Fruit fly (Drosophila melanogaster) whole organism, embryonic: Measurements from ENCODE around the gene CG4896.

Source experiments
- Asciz ChIP-seq: fragments of 200-800 bp; sonication (Bioruptor generic); optimal IDR thresholded peaks from 2 replicates; lab custom pipeline; 2017; ENCODE audit warnings: missing biosample characterization, mild to moderate bottlenecking, missing genetic modification characterization, missing genetic modification reagents
- Awh ChIP-seq: fragments of 200-800 bp; sonication (Bioruptor generic); IDR thresholded peaks from 2 replicates; pipeline ENCODE4, ENCODE4 v1.3.6; 2022; ENCODE audit warnings: missing biosample characterization, missing genetic modification characterization
- BEAF-32 ChIP-seq: fragments of 200-800 bp; sonication (Bioruptor generic); optimal IDR thresholded peaks from 3 replicates; lab custom pipeline; 2017; ENCODE audit warnings: missing biosample characterization, missing genetic modification characterization, mild to moderate bottlenecking, moderate library complexity, missing genetic modification reagents
- Blimp-1 ChIP-seq: fragments of 200-800 bp; sonication (Bioruptor generic); optimal IDR thresholded peaks from 3 replicates; lab custom pipeline; 2018; ENCODE audit warnings: missing biosample characterization, missing genetic modification characterization, mild to moderate bottlenecking, moderate library complexity, missing genetic modification reagents
- C15 ChIP-seq: fragments of 200-800 bp; sonication (Bioruptor generic); IDR thresholded peaks from 3 replicates; pipeline ENCODE4 v1.3.6; 2022; ENCODE audit warnings: missing biosample characterization, missing genetic modification characterization
- CG10366 ChIP-seq: fragments of 200-800 bp; sonication (Bioruptor generic); IDR thresholded peaks from 2 replicates; pipeline ENCODE4 v1.3.6; 2022; ENCODE audit warnings: missing biosample characterization, missing genetic modification characterization
- CG10979 ChIP-seq: fragments of 200-800 bp; sonication (Bioruptor generic); optimal IDR thresholded peaks from 2 replicates; lab custom pipeline; 2018; ENCODE audit warnings: missing biosample characterization, mild to moderate bottlenecking, missing genetic modification characterization, moderate library complexity
- CG11560 ChIP-seq: fragments of 200-800 bp; sonication (Bioruptor generic); IDR thresholded peaks from 3 replicates; pipeline ENCODE4 v1.3.6; 2022; ENCODE audit warnings: missing biosample characterization, missing genetic modification characterization
- CG12236 ChIP-seq: fragments of 200-800 bp; sonication (Bioruptor generic); optimal IDR thresholded peaks from 2 replicates; lab custom pipeline; 2016; ENCODE audit warnings: missing biosample characterization, missing genetic modification characterization
- CG16779 ChIP-seq: fragments of 200-800 bp; sonication (Bioruptor generic); IDR thresholded peaks from 2 replicates; pipeline ENCODE4 v1.3.6; 2022; ENCODE audit warnings: missing biosample characterization, missing genetic modification characterization
- CG17612 ChIP-seq: fragments of 200-800 bp; sonication (Bioruptor generic); IDR thresholded peaks from 2 replicates; pipeline ENCODE4 v1.3.6; 2022; ENCODE audit warnings: missing biosample characterization, missing genetic modification characterization
- CG17912 ChIP-seq: fragments of 200-800 bp; sonication (Bioruptor generic); optimal IDR thresholded peaks from 2 replicates; lab custom pipeline; 2018; ENCODE audit warnings: missing biosample characterization, mild to moderate bottlenecking, missing genetic modification characterization
- CG1792 ChIP-seq: fragments of 200-800 bp; sonication (Bioruptor generic); optimal IDR thresholded peaks from 2 replicates; lab custom pipeline; 2016; ENCODE audit warnings: missing biosample characterization, missing genetic modification characterization
- CG18619 ChIP-seq: fragments of 200-800 bp; sonication (Bioruptor generic); optimal IDR thresholded peaks from 3 replicates; lab custom pipeline; 2017; ENCODE audit warnings: missing biosample characterization, mild to moderate bottlenecking, missing genetic modification characterization
- CG18764 ChIP-seq: fragments of 200-800 bp; sonication (Bioruptor generic); optimal IDR thresholded peaks from 3 replicates; lab custom pipeline; 2016; ENCODE audit warnings: missing biosample characterization, missing genetic modification characterization
- CG2116 ChIP-seq: fragments of 200-800 bp; sonication (Bioruptor generic); optimal IDR thresholded peaks from 3 replicates; lab custom pipeline; 2018; ENCODE audit warnings: missing biosample characterization, mild to moderate bottlenecking, missing genetic modification characterization
- CG2120 ChIP-seq: fragments of 200-800 bp; sonication (Bioruptor generic); optimal IDR thresholded peaks from 3 replicates; lab custom pipeline; 2016; ENCODE audit warnings: missing biosample characterization, missing genetic modification characterization
- CG2712 ChIP-seq: fragments of 200-800 bp; optimal IDR thresholded peaks from 3 replicates; lab custom pipeline; 2019; ENCODE audit warnings: missing biosample characterization, mild to moderate bottlenecking, missing genetic modification characterization, moderate library complexity
- CG2875 ChIP-seq: fragments of 200-800 bp; sonication (Bioruptor generic); optimal IDR thresholded peaks from 2 replicates; lab custom pipeline; 2017; ENCODE audit warnings: missing biosample characterization, mild to moderate bottlenecking, missing genetic modification characterization, missing genetic modification reagents
- CG30020 ChIP-seq: fragments of 200-800 bp; optimal IDR thresholded peaks from 2 replicates; lab custom pipeline; 2019; ENCODE audit warnings: missing biosample characterization, mild to moderate bottlenecking, missing genetic modification characterization, moderate library complexity
- CG32532 ChIP-seq: fragments of 200-800 bp; sonication (Bioruptor generic); IDR thresholded peaks from 2 replicates; pipeline ENCODE4 v1.3.6; 2022; ENCODE audit warnings: missing biosample characterization, missing genetic modification characterization
- CG3995 ChIP-seq: fragments of 200-800 bp; sonication (Bioruptor generic); optimal IDR thresholded peaks from 3 replicates; lab custom pipeline; 2016; ENCODE audit warnings: missing biosample characterization, missing genetic modification characterization
- CG4282 ChIP-seq: fragments of 200-800 bp; sonication (Bioruptor generic); optimal IDR thresholded peaks from 2 replicates; lab custom pipeline; 2016; ENCODE audit warnings: missing biosample characterization, missing genetic modification characterization
- CG4707 ChIP-seq: fragments of 200-800 bp; sonication (Bioruptor generic); optimal IDR thresholded peaks from 2 replicates; lab custom pipeline; 2018; ENCODE audit warnings: missing biosample characterization, mild to moderate bottlenecking, missing genetic modification characterization, moderate library complexity
- CG7928 ChIP-seq: fragments of 200-800 bp; sonication (Bioruptor generic); optimal IDR thresholded peaks from 2 replicates; lab custom pipeline; 2017; ENCODE audit warnings: missing biosample characterization, mild to moderate bottlenecking, missing genetic modification characterization
- CG8290 ChIP-seq, 3 experiments: fragments of 200-800 bp; sonication (Bioruptor generic); optimal IDR thresholded peaks; 2 replicates each; lab custom pipeline; 2016 to 2019; ENCODE audit warnings: missing biosample characterization in 3 of 3, missing genetic modification characterization in 3 of 3, mild to moderate bottlenecking in 2 of 3, moderate library complexity in 1 of 3
- CkIIα-i1 ChIP-seq: fragments of 200-800 bp; sonication (Bioruptor generic); IDR thresholded peaks from 2 replicates; pipeline ENCODE4 v1.3.6; 2022; ENCODE audit warnings: missing biosample characterization, missing genetic modification characterization
- Drgx ChIP-seq: fragments of 200-800 bp; sonication (Bioruptor generic); IDR thresholded peaks from 2 replicates; pipeline ENCODE4 v1.3.6; 2022; ENCODE audit warnings: missing biosample characterization, missing genetic modification characterization
- ato ChIP-seq: fragments of 200-800 bp; sonication (Bioruptor generic); IDR thresholded peaks from 2 replicates; pipeline ENCODE4 v1.3.6; 2022; ENCODE audit warnings: missing biosample characterization, missing genetic modification characterization; ENCODE audit not compliant: partially characterized antibody
- bcd ChIP-seq: fragments of 200-800 bp; sonication (Bioruptor generic); optimal IDR thresholded peaks from 2 replicates; lab custom pipeline; 2017; ENCODE audit warnings: missing biosample characterization, mild to moderate bottlenecking, missing genetic modification characterization
- crc ChIP-seq: fragments of 200-800 bp; sonication (Bioruptor generic); optimal IDR thresholded peaks from 2 replicates; lab custom pipeline; 2016; ENCODE audit warnings: missing biosample characterization, missing genetic modification characterization
- dimm ChIP-seq: fragments of 200-800 bp; sonication (Bioruptor generic); IDR thresholded peaks from 2 replicates; pipeline ENCODE4 v1.3.6; 2022; ENCODE audit warnings: missing biosample characterization, missing genetic modification characterization
- dm ChIP-seq: fragments of 200-800 bp; sonication (Bioruptor generic); optimal IDR thresholded peaks from 3 replicates; lab custom pipeline; 2016; ENCODE audit warnings: missing biosample characterization, missing genetic modification characterization
- dmrt11E ChIP-seq: fragments of 200-800 bp; sonication (Bioruptor generic); optimal IDR thresholded peaks from 3 replicates; lab custom pipeline; 2018; ENCODE audit warnings: missing biosample characterization, mild to moderate bottlenecking, missing genetic modification characterization, moderate library complexity
- dysf ChIP-seq: fragments of 200-800 bp; sonication (Bioruptor generic); IDR thresholded peaks from 3 replicates; pipeline ENCODE4 v1.3.6; 2022; ENCODE audit warnings: missing biosample characterization, missing genetic modification characterization
- eyg ChIP-seq: fragments of 200-800 bp; sonication (Bioruptor generic); optimal IDR thresholded peaks from 3 replicates; lab custom pipeline; 2016; ENCODE audit warnings: missing biosample characterization, missing genetic modification characterization
- gce ChIP-seq: fragments of 200-800 bp; sonication (Bioruptor generic); IDR thresholded peaks from 3 replicates; pipeline ENCODE4 v1.3.6; 2022; ENCODE audit warnings: missing biosample characterization, missing genetic modification characterization
- hb ChIP-seq: fragments of 200-800 bp; sonication (Bioruptor generic); IDR thresholded peaks from 3 replicates; pipeline ENCODE4 v1.3.6; 2022; ENCODE audit warnings: missing biosample characterization, missing genetic modification characterization; ENCODE audit not compliant: partially characterized antibody
- her ChIP-seq: fragments of 200-800 bp; sonication (Bioruptor generic); optimal IDR thresholded peaks from 2 replicates; lab custom pipeline; 2016; ENCODE audit warnings: missing biosample characterization, missing genetic modification characterization
- inv ChIP-seq: fragments of 200-800 bp; sonication (Bioruptor generic); IDR thresholded peaks from 2 replicates; pipeline ENCODE4 v1.3.6; 2022; ENCODE audit warnings: missing biosample characterization, missing genetic modification characterization; ENCODE audit not compliant: partially characterized antibody
- klu ChIP-seq: fragments of 200-800 bp; sonication (Bioruptor generic); IDR thresholded peaks from 2 replicates; pipeline ENCODE4 v1.3.6; 2022; ENCODE audit warnings: missing biosample characterization, missing genetic modification characterization
- lola ChIP-seq, 3 experiments: fragments of >200 bp in 2 of 3; fragments of 200-800 bp in 1 of 3; sonication (Bioruptor generic) in 1 of 3; optimal IDR thresholded peaks; 2 replicates each; lab custom pipeline; 2017 to 2019; ENCODE audit warnings: missing biosample characterization in 3 of 3, missing genetic modification characterization in 3 of 3, mild to moderate bottlenecking in 1 of 3, moderate library complexity in 1 of 3
- pita ChIP-seq: fragments of 200-800 bp; sonication (Bioruptor generic); optimal IDR thresholded peaks from 2 replicates; lab custom pipeline; 2017; ENCODE audit warnings: missing biosample characterization, mild to moderate bottlenecking, missing genetic modification characterization
- sc ChIP-seq, 3 experiments: fragments of >200 bp in 2 of 3; fragments of 200-800 bp in 1 of 3; sonication (Bioruptor generic) in 1 of 3; optimal IDR thresholded peaks; 2 replicates in 2 of 3; 3 replicates in 1 of 3; lab custom pipeline; 2017; ENCODE audit warnings: mild to moderate bottlenecking in 1 of 3, missing biosample characterization in 1 of 3, missing genetic modification characterization in 1 of 3, missing genetic modification reagents in 1 of 3
- sqz ChIP-seq: fragments of 200-800 bp; sonication (Bioruptor generic); optimal IDR thresholded peaks from 3 replicates; lab custom pipeline; 2018; ENCODE audit warnings: missing biosample characterization, mild to moderate bottlenecking, missing genetic modification characterization
- z ChIP-seq: fragments of 200-800 bp; sonication (Bioruptor generic); IDR thresholded peaks from 3 replicates; pipeline ENCODE4 v1.3.6; 2022; ENCODE audit warnings: missing biosample characterization, missing genetic modification characterization

The CG4896 gene

DNA sequence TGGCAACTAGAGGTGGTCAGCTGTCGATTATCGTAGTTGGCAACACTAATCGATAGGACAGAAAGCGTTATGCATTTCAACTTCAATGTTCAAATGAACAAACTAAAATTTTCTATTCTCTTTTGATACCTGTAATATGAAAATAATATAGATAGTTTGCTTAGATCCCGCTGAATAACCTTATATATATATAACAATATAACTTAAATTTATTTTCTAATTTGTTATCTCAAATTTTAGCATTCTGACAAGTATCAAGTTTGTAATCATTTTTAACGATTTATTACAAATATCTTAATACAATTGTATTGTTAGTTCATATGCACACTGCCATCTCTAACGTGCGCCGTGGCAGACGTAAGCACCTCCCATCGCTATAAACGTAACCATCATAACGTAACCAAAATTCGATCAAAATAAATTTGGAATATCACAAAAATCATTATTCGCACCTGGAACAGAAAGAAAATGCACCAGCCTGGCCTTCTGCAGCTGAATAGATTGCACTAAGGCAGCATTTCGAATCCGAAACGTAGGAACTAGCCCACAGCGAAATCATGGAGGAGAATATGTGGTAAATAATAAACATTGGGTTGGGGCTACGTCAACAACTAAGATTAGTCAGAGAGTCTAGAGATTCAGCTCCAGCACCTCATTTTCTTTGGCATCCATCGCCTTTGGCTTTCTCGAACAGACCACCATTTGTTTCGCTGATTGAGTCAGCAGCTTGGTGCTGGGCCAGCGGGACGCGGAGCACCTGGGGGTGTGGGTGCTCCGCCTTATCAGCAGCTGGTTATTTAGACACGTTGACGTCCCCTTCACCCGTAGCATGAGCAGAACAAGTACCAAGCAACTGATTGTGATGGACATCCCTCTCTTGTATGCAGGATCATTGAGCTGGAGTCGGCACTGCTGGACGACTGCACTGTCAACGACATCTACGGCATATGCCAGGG is 48.3 kb upstream of the CG4896 start, which contains the start of the genes Pino and TBC1D23 (continued):
- TF ChIP-seq her (GFP tag; lab: Kevin White, UChicago) (no peak), CG16779 (GFP tag; lab: Robert Waterston, UW) (no peak), CG17912 (no peak), CG17612 (GFP tag; lab: Robert Waterston, UW) (no peak), eyg (GFP tag; lab: Kevin White, UChicago) (no peak), bcd (peak; percentile 72), inv (GFP tag; lab: Robert Waterston, UW) (peak; percentile 53), CG12236 (GFP tag; lab: Kevin White, UChicago) (no peak), crc (GFP tag; lab: Kevin White, UChicago) (no peak), CG2712 (peak; percentile 82), BEAF-32 (GFP tag; lab: Kevin White, UChicago) (peak; percentile 82), gce (GFP tag; lab: Robert Waterston, UW) (no peak), CG18764 (GFP tag; lab: Kevin White, UChicago) (peak; percentile 52), CG8290 (GFP tag; optimal IDR thresholded peaks at IDR 0.05; lab: Kevin White, UChicago) (no peak), CG8290 (tag; optimal IDR thresholded peaks at IDR 0.05; lab: Kevin White, UChicago) (peak in 1 of 2 experiments; percentile 58), CG2875 (peak; percentile 15), CG10366 (GFP tag; lab: Robert Waterston, UW) (peak; percentile 79), CG2120 (peak; percentile 80), CG4707 (GFP tag; lab: Kevin White, UChicago) (no peak), dysf (GFP tag; lab: Robert Waterston, UW) (peak; percentile 79), CG4282 (GFP tag; lab: Kevin White, UChicago) (no peak), CG30020 (tag; lab: Kevin White, UChicago) (peak; percentile 72), CG3995 (peak; percentile 31), C15 (GFP tag; lab: Robert Waterston, UW) (peak; percentile 36; the same call in 1 of the 3 replicates), pita (no peak), Drgx (GFP tag; lab: Robert Waterston, UW) (0 out of 2 replicates have a peak, but pooled peaks have one; percentile 21), CG2116 (peak; percentile 75), CG32532 (GFP tag; lab: Robert Waterston, UW) (peak; percentile 81), z (no peak), Asciz (GFP tag; lab: Kevin White, UChicago) (peak; percentile 19), hb (GFP tag; lab: Robert Waterston, UW) (0 out of 3 replicates have a peak, but pooled peaks have one; percentile 45), sqz (GFP tag; lab: Kevin White, UChicago) (no peak), dm (GFP tag; lab: Kevin White, UChicago) (no peak), Awh (GFP tag; lab: Robert Waterston, UW) (peak; percentile 55; the same call in 1 of the 2 replicates), CG10979 (peak; percentile 54), CkIIα-i1 (GFP tag; lab: Robert Waterston, UW) (no peak), dmrt11E (tag; lab: Kevin White, UChicago) (peak; percentile 74), CG1792 (GFP tag; lab: Kevin White, UChicago) (no peak), ato (GFP tag; lab: Robert Waterston, UW) (no peak), Blimp-1 (peak; percentile 53), CG7928 (GFP tag; lab: Kevin White, UChicago) (peak; percentile 7), CG18619 (GFP tag; lab: Kevin White, UChicago) (peak; percentile 63), dimm (GFP tag; lab: Robert Waterston, UW) (0 out of 2 replicates have a peak, but pooled peaks have one; percentile 12), CG11560 (tag; lab: Robert Waterston, UW) (peak; percentile 91), sc (optimal IDR thresholded peaks at IDR 0.05; lab: Kevin White, UChicago) (no peak), sc (GFP tag; optimal IDR thresholded peaks at IDR 0.05; lab: Kevin White, UChicago) (peak; percentile 48), klu (GFP tag; lab: Robert Waterston, UW) (peak; percentile 62; the same call in 1 of the 2 replicates), lola (GFP tag; optimal IDR thresholded peaks at IDR 0.05; lab: Kevin White, UChicago) (peak in 1 of 3 experiments; percentile 79)
